Worm (Caenorhabditis elegans): ENCODE data around the gene daf-31.

DNA sequence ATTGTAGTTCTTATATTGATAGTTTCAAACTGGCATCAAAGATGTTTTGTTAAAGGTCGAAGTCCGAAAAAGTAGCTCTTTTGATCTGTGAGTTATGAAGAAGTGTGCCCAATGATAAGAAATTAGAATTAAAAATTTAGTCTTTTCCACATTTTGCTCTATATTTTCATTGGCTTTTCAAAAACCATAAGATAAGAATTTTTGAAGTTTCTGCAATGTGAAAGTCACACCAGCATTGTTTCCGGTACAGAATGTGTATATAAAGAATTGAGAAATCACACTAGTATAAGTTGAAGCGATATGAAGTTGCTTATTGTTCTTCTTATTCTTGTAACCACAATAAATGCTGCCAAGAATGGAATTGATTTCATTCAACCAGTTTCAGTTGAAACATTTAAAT, 42.5 kb downstream of the daf-31 start, which contains the start of gene lys-10:
- TF ChIP-seq F13C5.2 (tag; optimal IDR thresholded peaks at IDR 0.05): no peak
- no peak for TF ChIP-seq B0310.2 (tag; optimal IDR thresholded peaks at IDR 0.05)
- TF ChIP-seq ama-1 (optimal IDR thresholded peaks at IDR 0.05): no peak
- no peak for TF ChIP-seq tbx-11 (GFP tag; IDR thresholded peaks at IDR 0.05)
- TF ChIP-seq ceh-13 (GFP tag; optimal IDR thresholded peaks at IDR 0.05): no peak
- TF ChIP-seq flt-1 (GFP tag; IDR thresholded peaks at IDR 0.05): no peak
- TF ChIP-seq sea-1 (GFP tag; conservative IDR thresholded peaks at IDR 0.05): no peak
- TF ChIP-seq scrt-1 (GFP tag; IDR thresholded peaks at IDR 0.05): no peak
- no peak for TF ChIP-seq hmg-4 (GFP tag; optimal IDR thresholded peaks at IDR 0.05)
